Worm (Caenorhabditis elegans) whole organism, midembryonic: ENCODE results near the gene srj-32.

Experiments used
- cog-1 ChIP-seq: sonication (generic microtip); optimal IDR thresholded peaks from 2 replicates; lab custom pipeline; 2016; ENCODE audit warnings: missing genetic modification characterization, missing compliant biosample characterization
- flt-1 ChIP-seq: fragments of 200-800 bp; sonication (Bioruptor generic); IDR thresholded peaks from 2 replicates; pipeline ENCODE4 v1.3.6; 2022; ENCODE audit warnings: missing genetic modification characterization, missing compliant biosample characterization
- ref-1 ChIP-seq: fragments of 200-800 bp; sonication (Bioruptor generic); conservative IDR thresholded peaks from 2 replicates; pipeline ENCODE4 v1.3.6; 2022; ENCODE audit warnings: missing genetic modification reagents, missing genetic modification characterization, missing compliant biosample characterization
- tab-1 ChIP-seq: fragments of 200-800 bp; sonication (Bioruptor generic); IDR thresholded peaks from 2 replicates; pipeline ENCODE4 v1.3.6; 2022; ENCODE audit warnings: missing genetic modification characterization, missing compliant biosample characterization

DNA sequence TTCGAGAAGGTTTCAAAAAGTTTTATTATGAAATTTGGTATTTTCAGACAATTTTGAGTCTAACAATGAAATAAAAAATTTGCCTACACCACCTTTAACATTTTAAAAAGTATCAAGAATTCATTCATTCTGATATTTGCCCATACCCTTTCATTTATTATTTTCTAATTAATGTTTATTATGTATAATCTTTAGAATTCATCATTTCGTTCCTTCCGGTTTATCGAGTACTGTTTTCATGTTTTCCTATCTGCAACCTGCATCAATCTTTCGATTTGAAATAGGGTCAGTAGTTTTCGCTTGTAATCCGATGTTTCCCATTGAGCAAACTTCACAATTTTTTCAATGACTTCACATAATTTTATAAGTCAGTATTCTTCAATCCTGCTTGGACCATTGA, 27.8 kb downstream of the srj-32 start, which contains the start of gene C13A2.6:
- no peak for TF ChIP-seq flt-1 (GFP tag; lab: Robert Waterston, UW)
- TF ChIP-seq tab-1 (GFP tag; lab: Robert Waterston, UW) = no peak
- no peak for TF ChIP-seq cog-1 (tag; lab: Kevin White, UChicago)
- no peak for TF ChIP-seq ref-1 (GFP tag; lab: Robert Waterston, UW)
